Worm (Caenorhabditis elegans): Measurements from ENCODE around the gene C49C8.8.

The C49C8.8 gene

DNA sequence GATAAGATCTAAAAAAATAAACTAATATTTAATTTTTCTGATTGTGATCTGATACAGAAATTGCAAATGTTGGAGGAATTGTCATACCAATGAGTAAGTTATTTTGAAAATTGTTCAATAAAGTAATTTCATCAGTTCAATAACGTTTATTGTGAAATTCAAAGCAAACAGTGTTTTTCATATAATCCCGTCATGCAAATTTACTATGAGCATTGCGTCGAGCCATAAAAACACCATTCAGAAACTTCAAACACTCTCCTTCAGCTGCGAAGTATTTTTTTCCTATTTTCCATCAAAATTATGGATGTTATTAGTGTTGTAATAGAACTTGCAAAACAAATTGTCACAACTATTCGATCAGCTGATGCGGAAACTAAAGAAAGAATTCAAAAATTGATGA is at the start of gene C49C8.8:
Gene C49C8.8, plus strand, starts transcription at position 301 of the 400 bp plus-strand sequence.
- TF ChIP-seq nhr-25 (tag; optimal IDR thresholded peaks at IDR 0.05) (no peak), lin-15B (tag; optimal IDR thresholded peaks at IDR 0.05) (no peak), elt-1 (tag; optimal IDR thresholded peaks at IDR 0.05) (no peak)

- no peak for TF ChIP-seq nhr-11 (tag; optimal IDR thresholded peaks at IDR 0.05)
- TF ChIP-seq fkh-2 (tag; optimal IDR thresholded peaks at IDR 0.05): no peak
- no peak for TF ChIP-seq ceh-28 (tag; optimal IDR thresholded peaks at IDR 0.05)
- no peak for TF ChIP-seq lin-15B (tag; optimal IDR thresholded peaks at IDR 0.05)
- TF ChIP-seq nhr-76 (tag; optimal IDR thresholded peaks at IDR 0.05): no peak
- TF ChIP-seq ztf-4 (tag; optimal IDR thresholded peaks at IDR 0.05): no peak
- no peak for TF ChIP-seq nhr-28 (tag; optimal IDR thresholded peaks at IDR 0.05)
- no peak for TF ChIP-seq nhr-25 (tag; optimal IDR thresholded peaks at IDR 0.05)
- no peak for TF ChIP-seq egl-5 (tag; optimal IDR thresholded peaks at IDR 0.05)
- no peak for TF ChIP-seq fkh-10 (GFP tag; optimal IDR thresholded peaks at IDR 0.05)
- no peak for TF ChIP-seq ceh-82 (tag; optimal IDR thresholded peaks at IDR 0.05)
- TF ChIP-seq elt-2 (tag; optimal IDR thresholded peaks at IDR 0.05): no peak
- TF ChIP-seq skn-1 (tag; optimal IDR thresholded peaks at IDR 0.05): no peak
- TF ChIP-seq elt-1 (tag; optimal IDR thresholded peaks at IDR 0.05): no peak
Measured at ce11 chrIV:8602877-8603276, 49.1 kb upstream of the C49C8.8 start, which contains the start of gene Y59H11AR.10. Gene Y59H11AR.10 (plus strand): TSS chrIV:8603177.

- TF ChIP-seq snpc-4 (tag; optimal IDR thresholded peaks at IDR 0.05) (no peak), nhr-11 (tag; optimal IDR thresholded peaks at IDR 0.05) (peak; percentile 53)
Measured at ce11 chrIV:8605217-8605616, 46.7 kb upstream of the C49C8.8 start.

DNA sequence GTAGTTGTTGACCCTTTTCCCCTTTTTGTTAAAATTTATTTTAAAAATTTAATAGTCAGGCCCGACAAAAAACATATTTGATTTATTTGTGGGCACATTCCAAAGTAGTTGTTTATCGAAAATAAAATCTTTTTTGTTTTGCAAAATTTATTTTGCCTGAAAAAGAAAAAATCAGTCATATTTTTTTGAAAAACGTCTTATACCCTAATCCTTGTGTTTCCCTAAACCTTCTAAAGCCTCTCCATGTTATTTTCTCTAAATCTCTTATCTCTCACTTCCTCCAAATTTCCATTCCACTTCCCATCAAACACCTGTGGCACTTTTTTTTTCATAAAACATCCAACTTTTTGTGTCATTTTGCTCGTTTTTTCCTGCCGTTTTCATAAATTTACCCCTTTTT is 43.7 kb upstream of the C49C8.8 start:
- TF ChIP-seq nhr-25 (tag; optimal IDR thresholded peaks at IDR 0.05): no peak
- TF ChIP-seq elt-1 (tag; optimal IDR thresholded peaks at IDR 0.05): peak; percentile 63
- TF ChIP-seq nhr-67 (tag; optimal IDR thresholded peaks at IDR 0.05): no peak

- TF ChIP-seq unc-62 (GFP tag; optimal IDR thresholded peaks at IDR 0.05) (no peak), R02D3.7 (tag; optimal IDR thresholded peaks at IDR 0.05) (no peak), zag-1 (tag; optimal IDR thresholded peaks at IDR 0.05) (no peak), fkh-2 (tag; optimal IDR thresholded peaks at IDR 0.05) (no peak), fkh-10 (GFP tag; optimal IDR thresholded peaks at IDR 0.05) (no peak), nfya-1 (tag; optimal IDR thresholded peaks at IDR 0.05; ENCODE audit: insufficient read depth) (no peak), nhr-28 (tag; optimal IDR thresholded peaks at IDR 0.05) (no peak), nhr-77 (tag; optimal IDR thresholded peaks at IDR 0.05) (no peak), pha-4 (tag; optimal IDR thresholded peaks at IDR 0.05) (no peak), pqm-1 (tag; optimal IDR thresholded peaks at IDR 0.05) (no peak), elt-3 (tag; optimal IDR thresholded peaks at IDR 0.05) (no peak), egl-5 (tag; optimal IDR thresholded peaks at IDR 0.05) (no peak), unc-39 (tag; optimal IDR thresholded peaks at IDR 0.05) (no peak), jun-1 (tag; optimal IDR thresholded peaks at IDR 0.05) (no peak), ztf-11 (tag; optimal IDR thresholded peaks at IDR 0.05) (no peak)
Measured at ce11 chrIV:8608934-8609333, 43.0 kb upstream of the C49C8.8 start, which contains the start of gene F42A9.6. Gene F42A9.6 (plus strand): TSS chrIV:8609234.

ce11 chrIV:8611886-8612542 is 39.9 kb upstream of the C49C8.8 start, which contains the start of the genes F42A9.17 and cyp-33E2:
Gene F42A9.17 (minus strand): TSS chrIV:8611936.
Gene cyp-33E2 (plus strand): TSS chrIV:8612334.
- peak; percentile 83 for TF ChIP-seq pqm-1 (tag; optimal IDR thresholded peaks at IDR 0.05)
- peak; percentile 67 for TF ChIP-seq elt-2 (tag; optimal IDR thresholded peaks at IDR 0.05)
- TF ChIP-seq tbx-2 (tag; optimal IDR thresholded peaks at IDR 0.05): no peak
- no peak for TF ChIP-seq unc-62 (GFP tag; optimal IDR thresholded peaks at IDR 0.05)
- peak; percentile 91 for TF ChIP-seq pha-4 (tag; optimal IDR thresholded peaks at IDR 0.05)
- TF ChIP-seq egl-27 (tag; optimal IDR thresholded peaks at IDR 0.05): no peak
- TF ChIP-seq daf-12 (tag; optimal IDR thresholded peaks at IDR 0.05): no peak
